Worm (Caenorhabditis elegans): ENCODE data around the gene C48B4.8.

- TF ChIP-seq flt-1 (GFP tag; IDR thresholded peaks at IDR 0.05) (no peak), klf-2 (GFP tag; conservative IDR thresholded peaks at IDR 0.05) (no peak), med-1 (GFP tag; optimal IDR thresholded peaks at IDR 0.05; ENCODE audit: insufficient read depth) (no peak), ref-1 (GFP tag; conservative IDR thresholded peaks at IDR 0.05) (no peak), tab-1 (GFP tag; IDR thresholded peaks at IDR 0.05) (no peak), T22C8.4 (GFP tag; IDR thresholded peaks at IDR 0.05) (no peak), ztf-23 (GFP tag; IDR thresholded peaks at IDR 0.05) (no peak), ztf-29 (GFP tag; IDR thresholded peaks at IDR 0.05) (no peak), cog-1 (tag; optimal IDR thresholded peaks at IDR 0.05) (no peak)
Measured at ce11 chrIII:9564410-9564809, 3.4 kb upstream of the C48B4.8 start, which contains the start of gene C48B4.10.

Measured in whole organism, midembryonic.